Worm (Caenorhabditis elegans) whole organism, L4 larva: ENCODE results near the gene rif-1.1.

Experiments used
- R02D3.7 ChIP-seq: fragments of 150-350 bp; sonication (generic microtip); optimal IDR thresholded peaks from 3 replicates; lab custom pipeline; 2014; ENCODE audit warnings: missing biosample characterization, missing genetic modification characterization
- dpl-1 ChIP-seq: fragments of 150-350 bp; optimal IDR thresholded peaks from 2 replicates; lab custom pipeline; 2014; ENCODE audit warnings: missing biosample characterization, missing genetic modification reagents, missing genetic modification characterization
- nhr-10 ChIP-seq: fragments of 150-350 bp; optimal IDR thresholded peaks from 2 replicates; lab custom pipeline; 2014; ENCODE audit warnings: missing biosample characterization, missing genetic modification characterization
- nhr-77 ChIP-seq: fragments of 150-350 bp; optimal IDR thresholded peaks from 2 replicates; lab custom pipeline; 2014; ENCODE audit warnings: missing biosample characterization, missing genetic modification characterization
- pha-4 ChIP-seq, 2 experiments: fragments of 150-350 bp in 1 of 2; fragments of 200-800 bp in 1 of 2; sonication (Bioruptor generic) in 1 of 2; IDR thresholded peaks in 1 of 2; optimal IDR thresholded peaks in 1 of 2; 2 replicates each; pipeline versions ENCODE4 v1.3.6 to Lab custom; 2014 to 2022; ENCODE audit warnings: missing genetic modification characterization in 2 of 2, missing genetic modification reagents in 2 of 2, missing biosample characterization in 1 of 2, missing compliant biosample characterization in 1 of 2
- unc-62 ChIP-seq, 3 experiments: fragments of 150-350 bp in 1 of 3; sonication (generic microtip); optimal IDR thresholded peaks in 2 of 3; peaks in 1 of 3; 1 replicate in 1 of 3; 2 replicates in 2 of 3; lab custom pipeline; 2014 to 2017; ENCODE audit warnings: missing biosample characterization in 3 of 3, missing genetic modification characterization in 3 of 3, missing genetic modification reagents in 3 of 3, missing genotype in 1 of 3

ce11 chrIV:17441260-17441659 lies 19.8 kb downstream of the rif-1.1 start:
- TF ChIP-seq nhr-77 (tag; lab: Kevin White, UChicago) = no peak
- TF ChIP-seq nhr-10 (tag; lab: Kevin White, UChicago) = no peak
- no peak for TF ChIP-seq R02D3.7 (tag; lab: Kevin White, UChicago)
- no peak for TF ChIP-seq pha-4 (GFP tag; IDR thresholded peaks at IDR 0.05; lab: Robert Waterston, UW)
- TF ChIP-seq pha-4 (tag; optimal IDR thresholded peaks at IDR 0.05; lab: Kevin White, UChicago) = no peak
- TF ChIP-seq unc-62 (GFP tag; optimal IDR thresholded peaks at IDR 0.05 in 1 of 2; lab: Kevin White, UChicago) = no peak
- no peak for TF ChIP-seq unc-62 (tag; optimal IDR thresholded peaks at IDR 0.05; lab: Kevin White, UChicago)
- TF ChIP-seq dpl-1 = no peak
